Worm (Caenorhabditis elegans) whole organism, midembryonic: ENCODE results near the gene C07G2.5.
A peak's percentile ranks its signal among the peaks of the same experiment; 100 is the strongest.

Source experiments
- T22C8.4 ChIP-seq: fragments of 200-800 bp; sonication (Bioruptor generic); IDR thresholded peaks from 2 replicates; pipeline ENCODE4 v1.3.6; 2022; ENCODE audit warnings: missing genetic modification characterization, missing compliant biosample characterization
- cog-1 ChIP-seq: sonication (generic microtip); optimal IDR thresholded peaks from 2 replicates; lab custom pipeline; 2016; ENCODE audit warnings: missing genetic modification characterization, missing compliant biosample characterization
- flt-1 ChIP-seq: fragments of 200-800 bp; sonication (Bioruptor generic); IDR thresholded peaks from 2 replicates; pipeline ENCODE4 v1.3.6; 2022; ENCODE audit warnings: missing genetic modification characterization, missing compliant biosample characterization
- tab-1 ChIP-seq: fragments of 200-800 bp; sonication (Bioruptor generic); IDR thresholded peaks from 2 replicates; pipeline ENCODE4 v1.3.6; 2022; ENCODE audit warnings: missing genetic modification characterization, missing compliant biosample characterization
- ztf-29 ChIP-seq: fragments of 200-800 bp; sonication (Bioruptor generic); IDR thresholded peaks from 2 replicates; pipeline ENCODE4 v1.3.6; 2022; ENCODE audit warnings: missing genetic modification reagents, missing genetic modification characterization, missing compliant biosample characterization

- TF ChIP-seq tab-1 (GFP tag; lab: Robert Waterston, UW) (0 out of 2 replicates have a peak, but pooled peaks have one; percentile 36), flt-1 (GFP tag; lab: Robert Waterston, UW) (no peak), T22C8.4 (no peak), cog-1 (tag; lab: Kevin White, UChicago) (no peak), ztf-29 (GFP tag; lab: Robert Waterston, UW) (no peak)
Measured at ce11 chrIII:4460242-4460641, 38.6 kb downstream of the C07G2.5 start.
